Worm (Caenorhabditis elegans): ENCODE results near the gene inos-1.

DNA sequence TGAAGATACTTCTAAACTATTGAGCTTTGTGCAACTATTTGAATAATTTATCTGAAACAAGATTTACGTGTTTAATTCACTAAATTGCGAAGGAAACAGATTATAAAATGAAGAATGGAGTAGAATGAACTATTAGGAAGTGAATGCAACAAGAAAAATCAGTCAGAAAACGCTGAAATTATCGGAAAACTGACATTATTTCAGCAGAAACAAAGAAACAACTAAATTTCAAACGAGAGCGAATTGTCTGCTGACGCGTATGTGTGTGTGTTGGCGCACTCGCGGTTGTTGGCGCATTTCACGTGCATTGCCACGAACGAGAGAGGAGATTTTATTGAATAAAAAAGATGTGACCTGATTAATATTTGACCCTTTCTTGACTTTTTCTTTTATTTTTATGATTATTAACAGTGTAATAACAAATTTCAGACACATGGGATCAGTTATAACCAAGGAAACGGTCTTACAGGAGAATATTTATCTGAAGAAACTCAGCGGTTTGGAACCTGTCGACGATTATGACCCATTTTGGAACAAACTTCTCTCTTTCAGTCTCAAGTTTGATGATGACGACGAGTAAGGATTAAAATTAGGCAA is 24.1 kb downstream of the inos-1 start, which contains the start of the genes trr-1 and C47D12.2:
- TF ChIP-seq egl-27 (tag; optimal IDR thresholded peaks at IDR 0.05) (no peak), pqm-1 (tag; optimal IDR thresholded peaks at IDR 0.05) (peak; percentile 23), R02D3.7 (tag; optimal IDR thresholded peaks at IDR 0.05) (peak; percentile 79), lin-15B (tag; optimal IDR thresholded peaks at IDR 0.05) (peak; percentile 81), unc-62 (GFP tag; optimal IDR thresholded peaks at IDR 0.05) (no peak), nhr-11 (tag; optimal IDR thresholded peaks at IDR 0.05) (no peak)

Data from whole organism, L3 larva.